Fruit fly (Drosophila melanogaster) whole organism, embryonic: ENCODE results near the gene kraken.

Experiments used
- Antp ChIP-seq: fragments of 200-800 bp; sonication (Bioruptor generic); optimal IDR thresholded peaks from 3 replicates; lab custom pipeline; 2016; ENCODE audit warnings: missing biosample characterization, missing genetic modification characterization
- CG12219 ChIP-seq: fragments of 200-800 bp; sonication (Bioruptor generic); optimal IDR thresholded peaks from 3 replicates; lab custom pipeline; 2018; ENCODE audit warnings: missing biosample characterization, mild to moderate bottlenecking, missing genetic modification characterization
- CG12391 ChIP-seq: fragments of 200-800 bp; sonication (Bioruptor generic); optimal IDR thresholded peaks from 3 replicates; lab custom pipeline; 2018; ENCODE audit warnings: missing biosample characterization, mild to moderate bottlenecking, missing genetic modification characterization, moderate library complexity
- CG12942 ChIP-seq: fragments of 200-800 bp; sonication (Bioruptor generic); optimal IDR thresholded peaks from 3 replicates; lab custom pipeline; 2016; ENCODE audit warnings: missing biosample characterization, missing genetic modification characterization
- CG13424 ChIP-seq: fragments of 200-800 bp; sonication (Bioruptor generic); optimal IDR thresholded peaks from 2 replicates; lab custom pipeline; 2019; ENCODE audit warnings: missing biosample characterization, mild to moderate bottlenecking, missing genetic modification characterization, moderate library complexity
- CG15479 ChIP-seq: fragments of 200-800 bp; sonication (Bioruptor generic); optimal IDR thresholded peaks from 3 replicates; lab custom pipeline; 2019; ENCODE audit warnings: missing biosample characterization, mild to moderate bottlenecking, missing genetic modification characterization, moderate library complexity
- CG15514 ChIP-seq: fragments of 200-800 bp; sonication (Bioruptor generic); optimal IDR thresholded peaks from 3 replicates; lab custom pipeline; 2017; ENCODE audit warnings: missing biosample characterization, missing genetic modification characterization, mild to moderate bottlenecking, moderate library complexity, missing genetic modification reagents
- CG1603 ChIP-seq: fragments of 200-800 bp; sonication (Bioruptor generic); optimal IDR thresholded peaks from 2 replicates; lab custom pipeline; 2019; ENCODE audit warnings: missing biosample characterization, mild to moderate bottlenecking, missing genetic modification characterization, moderate library complexity
- CG16863 ChIP-seq: fragments of 200-800 bp; sonication (Bioruptor generic); optimal IDR thresholded peaks from 3 replicates; lab custom pipeline; 2016; ENCODE audit warnings: missing biosample characterization, missing genetic modification characterization
- CG2678 ChIP-seq: fragments of 200-800 bp; sonication (Bioruptor generic); optimal IDR thresholded peaks from 3 replicates; lab custom pipeline; 2019; ENCODE audit warnings: missing biosample characterization, mild to moderate bottlenecking, missing genetic modification characterization, moderate library complexity
- CG30403 ChIP-seq: fragments of 200-800 bp; sonication (Bioruptor generic); optimal IDR thresholded peaks from 3 replicates; lab custom pipeline; 2016; ENCODE audit warnings: missing biosample characterization, missing genetic modification characterization
- CG31224 ChIP-seq: fragments of 200-800 bp; sonication (Bioruptor generic); IDR thresholded peaks from 2 replicates; pipeline ENCODE4 v1.3.6; 2022; ENCODE audit warnings: missing biosample characterization, missing genetic modification characterization
- CG3407 ChIP-seq: fragments of 200-800 bp; sonication (Bioruptor generic); optimal IDR thresholded peaks from 2 replicates; lab custom pipeline; 2018; ENCODE audit warnings: missing biosample characterization, mild to moderate bottlenecking, missing genetic modification characterization
- CG42726 ChIP-seq: fragments of 200-800 bp; sonication (Bioruptor generic); IDR thresholded peaks from 2 replicates; pipeline ENCODE4 v1.3.6; 2022; ENCODE audit warnings: missing biosample characterization, missing genetic modification characterization; ENCODE audit not compliant: partially characterized antibody
- CG4282 ChIP-seq: fragments of 200-800 bp; sonication (Bioruptor generic); optimal IDR thresholded peaks from 2 replicates; lab custom pipeline; 2016; ENCODE audit warnings: missing biosample characterization, missing genetic modification characterization
- CG4617 ChIP-seq: fragments of 200-800 bp; sonication (Bioruptor generic); optimal IDR thresholded peaks from 3 replicates; lab custom pipeline; 2016; ENCODE audit warnings: missing biosample characterization, missing genetic modification characterization, borderline replicate concordance
- CG5180 ChIP-seq: fragments of 200-800 bp; sonication (Bioruptor generic); optimal IDR thresholded peaks from 3 replicates; lab custom pipeline; 2017; ENCODE audit warnings: missing biosample characterization, missing genetic modification characterization, mild to moderate bottlenecking, moderate library complexity, missing genetic modification reagents
- CG5953 ChIP-seq: fragments of 200-800 bp; sonication (Bioruptor generic); IDR thresholded peaks from 2 replicates; pipeline ENCODE4 v1.3.6; 2022; ENCODE audit warnings: missing biosample characterization, missing genetic modification characterization
- CG6791 ChIP-seq: fragments of 200-800 bp; sonication (Bioruptor generic); IDR thresholded peaks from 3 replicates; pipeline ENCODE4 v1.3.6; 2022; ENCODE audit warnings: missing biosample characterization, missing genetic modification characterization; ENCODE audit not compliant: partially characterized antibody
- CG7357 ChIP-seq: fragments of 200-800 bp; sonication (Bioruptor generic); IDR thresholded peaks from 3 replicates; pipeline ENCODE4 v1.3.6; 2022; ENCODE audit warnings: missing biosample characterization, missing genetic modification characterization
- CG8944 ChIP-seq: fragments of 200-800 bp; sonication (Bioruptor generic); optimal IDR thresholded peaks from 3 replicates; lab custom pipeline; 2016; ENCODE audit warnings: missing biosample characterization, missing genetic modification characterization
- CG9817 ChIP-seq: fragments of 200-800 bp; sonication (Bioruptor generic); optimal IDR thresholded peaks from 2 replicates; lab custom pipeline; 2018; ENCODE audit warnings: missing biosample characterization, mild to moderate bottlenecking, missing genetic modification characterization, moderate library complexity
- Fer3 ChIP-seq: fragments of 200-800 bp; sonication (Bioruptor generic); optimal IDR thresholded peaks from 2 replicates; lab custom pipeline; 2018; ENCODE audit warnings: missing biosample characterization, mild to moderate bottlenecking, missing genetic modification characterization, moderate library complexity
- H15 ChIP-seq: fragments of 200-800 bp; sonication (Bioruptor generic); IDR thresholded peaks from 3 replicates; pipeline ENCODE4 v1.3.6; 2022; ENCODE audit warnings: missing biosample characterization, missing genetic modification characterization
- Hmr ChIP-seq: fragments of 200-800 bp; sonication (Bioruptor generic); optimal IDR thresholded peaks from 3 replicates; lab custom pipeline; 2017; ENCODE audit warnings: mild to moderate bottlenecking, missing biosample characterization, missing genetic modification reagents, missing genetic modification characterization
- MBD-R2 ChIP-seq: fragments of 200-800 bp; sonication (Bioruptor generic); IDR thresholded peaks from 2 replicates; pipeline ENCODE4 v1.3.6; 2022; ENCODE audit warnings: missing biosample characterization, missing genetic modification characterization
- MTF-1 ChIP-seq: fragments of 200-800 bp; sonication (Bioruptor generic); optimal IDR thresholded peaks from 2 replicates; lab custom pipeline; 2018; ENCODE audit warnings: missing biosample characterization, mild to moderate bottlenecking, missing genetic modification characterization, borderline replicate concordance
- Med ChIP-seq: fragments of 200-800 bp; sonication (Bioruptor generic); peaks from one replicate; lab custom pipeline; 2016; ENCODE audit warnings: missing biosample characterization, missing genetic modification characterization, mild to moderate bottlenecking, inconsistent platforms, moderate library complexity
- Meics ChIP-seq: fragments of 200-800 bp; sonication (Bioruptor generic); optimal IDR thresholded peaks from 2 replicates; lab custom pipeline; 2017; ENCODE audit warnings: missing biosample characterization, mild to moderate bottlenecking, missing genetic modification characterization
- NC2β ChIP-seq: fragments of 200-800 bp; sonication (Bioruptor generic); optimal IDR thresholded peaks from 2 replicates; lab custom pipeline; 2016; ENCODE audit warnings: missing biosample characterization, missing genetic modification characterization
- Nf-YC ChIP-seq: fragments of 200-800 bp; optimal IDR thresholded peaks from 3 replicates; lab custom pipeline; 2019; ENCODE audit warnings: missing biosample characterization, mild to moderate bottlenecking, missing genetic modification characterization, moderate library complexity
- TFAM ChIP-seq: fragments of 200-800 bp; sonication (Bioruptor generic); optimal IDR thresholded peaks from 2 replicates; lab custom pipeline; 2017; ENCODE audit warnings: missing biosample characterization, missing genetic modification characterization, inconsistent platforms
- chn ChIP-seq: fragments of 200-800 bp; sonication (Bioruptor generic); optimal IDR thresholded peaks from 2 replicates; lab custom pipeline; 2016; ENCODE audit warnings: missing biosample characterization, missing genetic modification characterization
- ci ChIP-seq: fragments of 200-800 bp; sonication (Bioruptor generic); IDR thresholded peaks from 3 replicates; pipeline ENCODE4 v1.3.6; 2022; ENCODE audit warnings: missing biosample characterization, missing genetic modification characterization
- da ChIP-seq: fragments of 200-800 bp; sonication (Bioruptor generic); optimal IDR thresholded peaks from 2 replicates; lab custom pipeline; 2016; ENCODE audit warnings: missing biosample characterization, missing genetic modification characterization
- gem ChIP-seq: fragments of 200-800 bp; sonication (Bioruptor generic); optimal IDR thresholded peaks from 2 replicates; lab custom pipeline; 2019; ENCODE audit warnings: missing biosample characterization, mild to moderate bottlenecking, missing genetic modification characterization, moderate library complexity
- lola ChIP-seq, 3 experiments: fragments of >200 bp in 2 of 3; fragments of 200-800 bp in 1 of 3; sonication (Bioruptor generic) in 1 of 3; optimal IDR thresholded peaks; 2 replicates each; lab custom pipeline; 2017 to 2019; ENCODE audit warnings: missing biosample characterization in 3 of 3, missing genetic modification characterization in 3 of 3, mild to moderate bottlenecking in 1 of 3, moderate library complexity in 1 of 3
- mld ChIP-seq: fragments of 200-800 bp; sonication (Bioruptor generic); IDR thresholded peaks from 3 replicates; pipeline ENCODE4 v1.3.6; 2022; ENCODE audit warnings: missing biosample characterization, missing genetic modification characterization; ENCODE audit not compliant: partially characterized antibody
- prd ChIP-seq, 3 experiments: fragments of >200 bp in 2 of 3; fragments of 200-800 bp in 1 of 3; sonication (Bioruptor generic) in 1 of 3; optimal IDR thresholded peaks in 2 of 3; IDR thresholded peaks in 1 of 3; 2 replicates in 2 of 3; 3 replicates in 1 of 3; pipeline versions ENCODE4 v1.3.6 to Lab custom; 2017 to 2022; ENCODE audit warnings: missing biosample characterization in 1 of 3, missing genetic modification characterization in 1 of 3
- pzg ChIP-seq: fragments of 200-800 bp; sonication (Bioruptor generic); optimal IDR thresholded peaks from 3 replicates; lab custom pipeline; 2018; ENCODE audit warnings: missing biosample characterization, mild to moderate bottlenecking, missing genetic modification characterization, moderate library complexity
- scrt ChIP-seq: fragments of 200-800 bp; sonication (Bioruptor generic); optimal IDR thresholded peaks from 2 replicates; lab custom pipeline; 2018; ENCODE audit warnings: missing biosample characterization, mild to moderate bottlenecking, missing genetic modification characterization, moderate library complexity
- sens ChIP-seq: fragments of 200-800 bp; sonication (Bioruptor generic); peaks from one replicate; lab custom pipeline; 2016; ENCODE audit warnings: missing biosample characterization, missing genetic modification characterization
- tap ChIP-seq: fragments of 200-800 bp; optimal IDR thresholded peaks from 3 replicates; lab custom pipeline; 2019; ENCODE audit warnings: missing biosample characterization, mild to moderate bottlenecking, missing genetic modification characterization, moderate library complexity
- trem ChIP-seq: fragments of 200-800 bp; optimal IDR thresholded peaks from 3 replicates; lab custom pipeline; 2019; ENCODE audit warnings: missing biosample characterization, mild to moderate bottlenecking, missing genetic modification characterization, moderate library complexity
- usp ChIP-seq: fragments of >200 bp; optimal IDR thresholded peaks from 2 replicates; lab custom pipeline; 2017; ENCODE audit warnings: missing biosample characterization, missing genetic modification characterization
- vvl ChIP-seq: fragments of 200-800 bp; sonication (Bioruptor generic); IDR thresholded peaks from 2 replicates; pipeline ENCODE4 v1.3.6; 2022; ENCODE audit warnings: missing biosample characterization, missing genetic modification characterization
- zfh2 ChIP-seq: fragments of 200-800 bp; sonication (Bioruptor generic); optimal IDR thresholded peaks from 2 replicates; lab custom pipeline; 2016; ENCODE audit warnings: missing biosample characterization, missing genetic modification characterization

Gene kraken

DNA sequence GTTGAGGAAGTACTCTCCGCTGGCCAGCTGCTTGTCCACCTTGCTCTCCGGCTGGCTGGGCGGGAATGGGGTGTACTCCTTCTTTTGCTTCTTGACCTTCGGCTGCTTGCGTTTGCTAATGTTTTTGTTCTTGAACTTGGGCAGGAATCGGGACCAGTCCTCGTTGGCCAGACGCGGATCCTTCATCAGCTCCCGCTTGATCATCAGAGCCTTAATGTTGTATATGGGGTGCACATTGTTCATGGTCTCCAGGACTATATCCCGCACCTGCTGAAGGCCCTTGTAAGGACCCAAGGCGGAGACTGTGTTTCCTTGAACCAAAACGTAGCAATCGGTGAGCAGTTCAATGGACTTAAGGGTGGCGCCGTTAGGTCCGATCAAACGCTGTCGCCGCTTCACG lies 16.4 kb downstream of the kraken start (continued):
- TF ChIP-seq CG6791 (GFP tag; lab: Robert Waterston, UW): 0 out of 3 replicates have a peak, but pooled peaks have one; percentile 9
- TF ChIP-seq CG8944 (GFP tag; lab: Kevin White, UChicago): no peak
- no peak for TF ChIP-seq NC2β (GFP tag; lab: Kevin White, UChicago)
- no peak for TF ChIP-seq CG12219 (GFP tag; lab: Kevin White, UChicago)
- TF ChIP-seq sens (GFP tag; lab: Kevin White, UChicago): peak; percentile 65
- TF ChIP-seq CG7357 (GFP tag; lab: Robert Waterston, UW): no peak

DNA sequence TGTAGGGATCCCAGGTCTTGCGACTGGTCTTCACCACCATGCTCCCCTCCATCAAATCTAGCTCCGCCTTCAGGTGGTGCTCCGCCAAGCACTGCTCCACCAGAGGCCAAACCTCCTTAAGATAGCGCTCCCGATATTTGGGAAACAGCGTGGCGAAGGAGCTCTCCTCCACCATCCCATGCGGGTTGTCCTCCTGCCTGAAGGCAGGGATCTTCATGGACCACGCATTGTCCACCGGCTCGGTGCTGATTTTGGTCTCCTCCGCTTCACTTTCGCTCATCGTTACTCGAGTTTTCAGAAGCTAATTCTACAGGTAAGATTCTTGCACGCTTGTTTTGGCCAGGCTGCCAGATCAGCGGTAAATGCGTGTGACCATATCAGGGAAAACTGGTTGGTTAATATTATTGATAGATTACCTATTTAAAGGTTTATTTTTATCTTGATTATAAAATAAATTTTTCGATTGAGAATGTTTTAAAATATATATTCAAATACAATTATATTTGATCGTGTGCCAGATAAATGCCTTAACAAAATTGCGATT lies 17.0 kb downstream of the kraken start, which contains the start of gene dbe:
dbe (minus strand) TSS at position 361 of the 544 bp plus-strand sequence.
- no peak for TF ChIP-seq CG4282 (GFP tag; lab: Kevin White, UChicago)
- TF ChIP-seq scrt (GFP tag; lab: Kevin White, UChicago): peak; percentile 57
- peak; percentile 77 for TF ChIP-seq MBD-R2 (GFP tag; lab: Robert Waterston, UW)
- TF ChIP-seq CG15479 (GFP tag; lab: Kevin White, UChicago): no peak
- no peak for TF ChIP-seq Antp (GFP tag; lab: Kevin White, UChicago)
- TF ChIP-seq H15 (GFP tag; lab: Robert Waterston, UW): no peak
- TF ChIP-seq usp: no peak
- no peak for TF ChIP-seq CG5180 (GFP tag; lab: Kevin White, UChicago)
- TF ChIP-seq mld: no peak
- no peak for TF ChIP-seq prd (optimal IDR thresholded peaks at IDR 0.05; lab: Kevin White, UChicago)
- TF ChIP-seq prd (GFP tag; IDR thresholded peaks at IDR 0.05; lab: Robert Waterston, UW): 0 out of 3 replicates have a peak, but pooled peaks have one; percentile 23
- no peak for TF ChIP-seq zfh2 (GFP tag; lab: Kevin White, UChicago)
- peak; percentile 26 for TF ChIP-seq CG9817 (tag; lab: Kevin White, UChicago)
- TF ChIP-seq chn (GFP tag; lab: Kevin White, UChicago): no peak
- peak; percentile 10 for TF ChIP-seq Hmr (GFP tag; lab: Kevin White, UChicago)
- no peak for TF ChIP-seq MTF-1 (GFP tag; lab: Kevin White, UChicago)
- TF ChIP-seq CG1603 (tag; lab: Kevin White, UChicago): peak; percentile 34
- peak; percentile 25; the same call in 1 of the 2 replicates for TF ChIP-seq vvl (GFP tag; lab: Robert Waterston, UW)
- peak; percentile 28 for TF ChIP-seq CG2678
- no peak for TF ChIP-seq da
- TF ChIP-seq ci (GFP tag; lab: Robert Waterston, UW): 0 out of 3 replicates have a peak, but pooled peaks have one; percentile 43
- no peak for TF ChIP-seq CG12942
- TF ChIP-seq CG12391 (tag; lab: Kevin White, UChicago): peak; percentile 41
- peak; percentile 59 for TF ChIP-seq CG4617
- TF ChIP-seq trem: peak; percentile 8
- no peak for TF ChIP-seq CG5953 (GFP tag; lab: Robert Waterston, UW)
- TF ChIP-seq CG3407 (GFP tag; lab: Kevin White, UChicago): no peak
- TF ChIP-seq gem (tag; lab: Kevin White, UChicago): peak; percentile 44
- TF ChIP-seq Meics: peak; percentile 5
- peak; percentile 13 for TF ChIP-seq tap (tag; lab: Kevin White, UChicago)
- no peak for TF ChIP-seq CG42726 (GFP tag; lab: Robert Waterston, UW)
- peak; percentile 10 for TF ChIP-seq Fer3 (tag; lab: Kevin White, UChicago)
- TF ChIP-seq Med (GFP tag; lab: Kevin White, UChicago): peak; percentile 75
- no peak for TF ChIP-seq CG16863 (GFP tag; lab: Kevin White, UChicago)
- TF ChIP-seq CG15514 (GFP tag; lab: Kevin White, UChicago): peak; percentile 6
- TF ChIP-seq CG13424 (tag; lab: Kevin White, UChicago): peak; percentile 48
- TF ChIP-seq lola (GFP tag; optimal IDR thresholded peaks at IDR 0.05; lab: Kevin White, UChicago): peak in 1 of 3 experiments; percentile 3
- TF ChIP-seq Nf-YC: no peak
- TF ChIP-seq CG31224 (GFP tag; lab: Robert Waterston, UW): no peak
- peak; percentile 37 for TF ChIP-seq pzg (GFP tag; lab: Kevin White, UChicago)
- TF ChIP-seq CG30403: peak; percentile 22
- TF ChIP-seq TFAM (GFP tag; lab: Kevin White, UChicago): no peak
